Fruit fly (Drosophila melanogaster) Kc167 (cell line): Measurements from ENCODE around the gene CG13114.

ENCODE experiments used
- Myc ChIP-seq: fragments of >200 bp; optimal IDR thresholded peaks from 2 replicates; lab custom pipeline; 2017; ENCODE audit warnings: missing external identifiers
- Sin3A ChIP-seq: fragments of >200 bp; optimal IDR thresholded peaks from 2 replicates; lab custom pipeline; 2018; ENCODE audit warnings: missing external identifiers
- h ChIP-seq: fragments of >200 bp; optimal IDR thresholded peaks from 3 replicates; lab custom pipeline; 2018; ENCODE audit warnings: missing external identifiers
- insv ChIP-seq: fragments of >200 bp; optimal IDR thresholded peaks from 3 replicates; lab custom pipeline; 2018; ENCODE audit warnings: missing external identifiers
- psq ChIP-seq: fragments of >200 bp; optimal IDR thresholded peaks from 2 replicates; lab custom pipeline; 2017; ENCODE audit warnings: missing external identifiers
- ttk ChIP-seq: sonication (Bioruptor generic); optimal IDR thresholded peaks from 2 replicates; lab custom pipeline; 2017; ENCODE audit warnings: missing external identifiers

- no peak for TF ChIP-seq h (lab: Kevin White, UChicago)
- TF ChIP-seq psq (lab: Kevin White, UChicago) = no peak
- TF ChIP-seq Sin3A (lab: Kevin White, UChicago) = no peak
- no peak for TF ChIP-seq ttk (lab: Kevin White, UChicago)
- no peak for TF ChIP-seq Myc (lab: Kevin White, UChicago)
- no peak for TF ChIP-seq insv (lab: Kevin White, UChicago)
Observed at dm6 chr2L:9579538-9579937, 33.9 kb downstream of the CG13114 start, which contains the start of gene CG31709.
